Fruit fly (Drosophila melanogaster) whole organism, prepupa: ENCODE results near the gene Mrp4.
A peak's percentile ranks its signal among the peaks of the same experiment; 100 is the strongest.

ENCODE experiments used
- Blimp-1 ChIP-seq: fragments of 200-800 bp; sonication (Bioruptor generic); optimal IDR thresholded peaks from 3 replicates; lab custom pipeline; 2017; ENCODE audit warnings: missing biosample characterization, missing genetic modification characterization, mild to moderate bottlenecking, moderate library complexity, missing genetic modification reagents
- CG10631 ChIP-seq: fragments of 200-800 bp; sonication (Bioruptor generic); optimal IDR thresholded peaks from 2 replicates; lab custom pipeline; 2016; ENCODE audit warnings: missing biosample characterization, missing genetic modification characterization
- CG10669 ChIP-seq: fragments of 200-800 bp; sonication (Bioruptor generic); optimal IDR thresholded peaks from 3 replicates; lab custom pipeline; 2018; ENCODE audit warnings: missing biosample characterization, mild to moderate bottlenecking, missing genetic modification characterization, moderate library complexity
- CG11294 ChIP-seq: fragments of 200-800 bp; sonication (Bioruptor generic); IDR thresholded peaks from 2 replicates; pipeline ENCODE4 v1.3.6; 2022; ENCODE audit warnings: missing biosample characterization, missing genetic modification characterization
- CG11762 ChIP-seq: fragments of 200-800 bp; sonication (Bioruptor generic); optimal IDR thresholded peaks from 3 replicates; lab custom pipeline; 2016; ENCODE audit warnings: missing biosample characterization, missing genetic modification characterization; ENCODE audit not compliant: insufficient read depth
- CG11902 ChIP-seq: fragments of 200-800 bp; sonication (Bioruptor generic); optimal IDR thresholded peaks from 3 replicates; lab custom pipeline; 2016; ENCODE audit warnings: missing biosample characterization, missing genetic modification characterization
- CG15336 ChIP-seq: fragments of 200-800 bp; sonication (Bioruptor generic); IDR thresholded peaks from 2 replicates; pipeline ENCODE4 v1.3.6; 2022; ENCODE audit warnings: missing biosample characterization, missing genetic modification characterization
- CG1621 ChIP-seq: fragments of 200-800 bp; sonication (Bioruptor generic); optimal IDR thresholded peaks from 3 replicates; lab custom pipeline; 2018; ENCODE audit warnings: missing biosample characterization, mild to moderate bottlenecking, missing genetic modification characterization
- CG16779 ChIP-seq: fragments of 200-800 bp; sonication (Bioruptor generic); optimal IDR thresholded peaks from 3 replicates; lab custom pipeline; 2017; ENCODE audit warnings: missing biosample characterization, mild to moderate bottlenecking, missing genetic modification characterization
- CG32006 ChIP-seq: fragments of 200-800 bp; sonication (Bioruptor generic); optimal IDR thresholded peaks from 3 replicates; lab custom pipeline; 2017; ENCODE audit warnings: missing biosample characterization, mild to moderate bottlenecking, missing genetic modification characterization
- CG34406 ChIP-seq: fragments of 200-800 bp; sonication (Bioruptor generic); optimal IDR thresholded peaks from 3 replicates; lab custom pipeline; 2016; ENCODE audit warnings: missing biosample characterization, missing genetic modification characterization
- CG3919 ChIP-seq: fragments of 200-800 bp; sonication (Bioruptor generic); optimal IDR thresholded peaks from 3 replicates; lab custom pipeline; 2016; ENCODE audit warnings: missing biosample characterization, missing genetic modification characterization
- CG4318 ChIP-seq: fragments of 200-800 bp; sonication (Bioruptor generic); optimal IDR thresholded peaks from 3 replicates; lab custom pipeline; 2017; ENCODE audit warnings: missing biosample characterization, mild to moderate bottlenecking, missing genetic modification characterization
- CG6163 ChIP-seq: fragments of 200-800 bp; sonication (Bioruptor generic); IDR thresholded peaks from 3 replicates; pipeline ENCODE4 v1.3.6; 2022; ENCODE audit warnings: missing biosample characterization, missing genetic modification characterization
- CG6792 ChIP-seq: fragments of 200-800 bp; sonication (Bioruptor generic); optimal IDR thresholded peaks from 3 replicates; lab custom pipeline; 2016; ENCODE audit warnings: missing biosample characterization, missing genetic modification characterization
- CG6808 ChIP-seq: fragments of 200-800 bp; sonication (Bioruptor generic); optimal IDR thresholded peaks from 3 replicates; lab custom pipeline; 2017; ENCODE audit warnings: missing biosample characterization, missing genetic modification characterization, mild to moderate bottlenecking, moderate library complexity, missing genetic modification reagents
- CG7368 ChIP-seq: fragments of 200-800 bp; sonication (Bioruptor generic); optimal IDR thresholded peaks from 3 replicates; lab custom pipeline; 2016; ENCODE audit warnings: missing biosample characterization, missing genetic modification characterization
- CG8119 ChIP-seq: fragments of 200-800 bp; sonication (Bioruptor generic); IDR thresholded peaks from 3 replicates; pipeline ENCODE4 v1.3.6; 2022; ENCODE audit warnings: missing biosample characterization, missing genetic modification characterization
- CG8319 ChIP-seq: fragments of 200-800 bp; sonication (Bioruptor generic); optimal IDR thresholded peaks from 3 replicates; lab custom pipeline; 2016; ENCODE audit warnings: missing biosample characterization, missing genetic modification characterization
- CG8632 ChIP-seq: fragments of 200-800 bp; sonication (Bioruptor generic); optimal IDR thresholded peaks from 3 replicates; lab custom pipeline; 2016; ENCODE audit warnings: missing biosample characterization, missing genetic modification characterization
- Eip75B ChIP-seq: fragments of 200-800 bp; sonication (Bioruptor generic); optimal IDR thresholded peaks from 3 replicates; lab custom pipeline; 2016; ENCODE audit warnings: missing biosample characterization, missing genetic modification characterization
- Eip78C ChIP-seq: fragments of 200-800 bp; sonication (Bioruptor generic); peaks from one replicate; lab custom pipeline; 2016; ENCODE audit warnings: missing biosample characterization, missing genetic modification characterization
- Eip93F ChIP-seq: fragments of 200-800 bp; sonication (Bioruptor generic); optimal IDR thresholded peaks from 2 replicates; lab custom pipeline; 2016; ENCODE audit warnings: missing biosample characterization, mild to moderate bottlenecking, missing genetic modification characterization
- Ets21C ChIP-seq: fragments of 200-800 bp; sonication (Bioruptor generic); optimal IDR thresholded peaks from 3 replicates; lab custom pipeline; 2016; ENCODE audit warnings: missing biosample characterization, missing genetic modification characterization
- Ets96B ChIP-seq: fragments of 200-800 bp; optimal IDR thresholded peaks from 2 replicates; lab custom pipeline; 2019; ENCODE audit warnings: missing biosample characterization, mild to moderate bottlenecking, missing genetic modification characterization, moderate library complexity
- Gug ChIP-seq: fragments of 200-800 bp; sonication (Bioruptor generic); IDR thresholded peaks from 2 replicates; pipeline ENCODE4 v1.3.6; 2022; ENCODE audit warnings: missing biosample characterization, missing genetic modification characterization
- Hr38 ChIP-seq: sonication (Bioruptor generic); optimal IDR thresholded peaks from 2 replicates; lab custom pipeline; 2016; ENCODE audit warnings: missing biosample characterization, missing genetic modification characterization
- Hr39 ChIP-seq: fragments of 200-800 bp; sonication (Bioruptor generic); optimal IDR thresholded peaks from 2 replicates; lab custom pipeline; 2016; ENCODE audit warnings: missing biosample characterization, missing genetic modification characterization
- Hr4 ChIP-seq: fragments of 200-800 bp; sonication (Bioruptor generic); optimal IDR thresholded peaks from 3 replicates; lab custom pipeline; 2016; ENCODE audit warnings: missing biosample characterization, missing genetic modification characterization
- Lpt ChIP-seq: fragments of 200-800 bp; sonication (Bioruptor generic); optimal IDR thresholded peaks from 3 replicates; lab custom pipeline; 2016; ENCODE audit warnings: missing biosample characterization, missing genetic modification characterization
- Met ChIP-seq: fragments of 200-800 bp; sonication (Bioruptor generic); optimal IDR thresholded peaks from 3 replicates; lab custom pipeline; 2016; ENCODE audit warnings: missing biosample characterization, missing genetic modification characterization
- OdsH ChIP-seq: fragments of 200-800 bp; sonication (Bioruptor generic); optimal IDR thresholded peaks from 3 replicates; lab custom pipeline; 2016; ENCODE audit warnings: missing biosample characterization, missing genetic modification characterization
- Smox ChIP-seq: fragments of 200-800 bp; sonication (Bioruptor generic); optimal IDR thresholded peaks from 3 replicates; lab custom pipeline; 2016; ENCODE audit warnings: missing biosample characterization, missing genetic modification characterization
- Sox102F ChIP-seq: fragments of 200-800 bp; sonication (Bioruptor generic); optimal IDR thresholded peaks from 2 replicates; lab custom pipeline; 2016; ENCODE audit warnings: missing biosample characterization, mild to moderate bottlenecking, missing genetic modification characterization
- Sox14 ChIP-seq: fragments of 200-800 bp; sonication (Bioruptor generic); optimal IDR thresholded peaks from 3 replicates; lab custom pipeline; 2016; ENCODE audit warnings: missing biosample characterization, missing genetic modification characterization
- Sox15 ChIP-seq: fragments of 200-800 bp; sonication (Bioruptor generic); optimal IDR thresholded peaks from 3 replicates; lab custom pipeline; 2016; ENCODE audit warnings: missing biosample characterization, missing genetic modification characterization
- acj6 ChIP-seq: fragments of 200-800 bp; sonication (Bioruptor generic); optimal IDR thresholded peaks from 3 replicates; lab custom pipeline; 2016; ENCODE audit warnings: missing biosample characterization, missing genetic modification characterization
- cyc ChIP-seq: fragments of 200-800 bp; sonication (Bioruptor generic); optimal IDR thresholded peaks from 3 replicates; lab custom pipeline; 2016; ENCODE audit warnings: missing biosample characterization, missing genetic modification characterization
- dac ChIP-seq: fragments of 200-800 bp; sonication (Bioruptor generic); optimal IDR thresholded peaks from 2 replicates; lab custom pipeline; 2017; ENCODE audit warnings: missing biosample characterization, mild to moderate bottlenecking, missing genetic modification characterization
- dsx ChIP-seq: fragments of 200-800 bp; optimal IDR thresholded peaks from 3 replicates; lab custom pipeline; 2019; ENCODE audit warnings: missing biosample characterization, mild to moderate bottlenecking, missing genetic modification characterization, moderate library complexity; ENCODE audit not compliant: poor library complexity, severe bottlenecking
- eg ChIP-seq: fragments of 200-800 bp; sonication (Bioruptor generic); IDR thresholded peaks from 3 replicates; pipeline ENCODE4 v1.3.6; 2022; ENCODE audit warnings: missing biosample characterization, missing genetic modification characterization
- esn ChIP-seq: fragments of 200-800 bp; sonication (Bioruptor generic); optimal IDR thresholded peaks from 2 replicates; lab custom pipeline; 2016; ENCODE audit warnings: missing biosample characterization, mild to moderate bottlenecking, missing genetic modification characterization, moderate library complexity
- fd59A ChIP-seq: fragments of 200-800 bp; sonication (Bioruptor generic); optimal IDR thresholded peaks from 2 replicates; lab custom pipeline; 2017; ENCODE audit warnings: missing biosample characterization, mild to moderate bottlenecking, missing genetic modification characterization, missing genetic modification reagents
- fd85E ChIP-seq: fragments of 200-800 bp; sonication (Bioruptor generic); optimal IDR thresholded peaks from 3 replicates; lab custom pipeline; 2016; ENCODE audit warnings: missing biosample characterization, missing genetic modification characterization
- fkh ChIP-seq: fragments of 200-800 bp; sonication (Bioruptor generic); optimal IDR thresholded peaks from 3 replicates; lab custom pipeline; 2017; ENCODE audit warnings: missing biosample characterization, mild to moderate bottlenecking, missing genetic modification characterization, moderate library complexity
- lz ChIP-seq: fragments of 200-800 bp; sonication (Bioruptor generic); optimal IDR thresholded peaks from 3 replicates; lab custom pipeline; 2016; ENCODE audit warnings: missing biosample characterization, missing genetic modification characterization
- net ChIP-seq: fragments of 200-800 bp; sonication (Bioruptor generic); optimal IDR thresholded peaks from 3 replicates; lab custom pipeline; 2016; ENCODE audit warnings: missing biosample characterization, missing genetic modification characterization
- pdm3 ChIP-seq: fragments of 200-800 bp; sonication (Bioruptor generic); optimal IDR thresholded peaks from 3 replicates; lab custom pipeline; 2016; ENCODE audit warnings: missing biosample characterization, missing genetic modification characterization
- salr ChIP-seq, 2 experiments: fragments of 200-800 bp; sonication (Bioruptor generic); optimal IDR thresholded peaks; 3 replicates each; lab custom pipeline; 2016 to 2018; ENCODE audit warnings: missing biosample characterization in 2 of 2, missing genetic modification characterization in 2 of 2, mild to moderate bottlenecking in 1 of 2
- svp ChIP-seq: fragments of 200-800 bp; sonication (Bioruptor generic); peaks from one replicate; lab custom pipeline; 2016; ENCODE audit warnings: missing biosample characterization, missing genetic modification characterization
- topi ChIP-seq: fragments of 200-800 bp; sonication (Bioruptor generic); optimal IDR thresholded peaks from 3 replicates; lab custom pipeline; 2016; ENCODE audit warnings: missing biosample characterization, missing genetic modification characterization
- vri ChIP-seq: fragments of 200-800 bp; sonication (Bioruptor generic); optimal IDR thresholded peaks from 3 replicates; lab custom pipeline; 2016; ENCODE audit warnings: missing biosample characterization, mild to moderate bottlenecking, missing genetic modification characterization

Gene Mrp4

DNA sequence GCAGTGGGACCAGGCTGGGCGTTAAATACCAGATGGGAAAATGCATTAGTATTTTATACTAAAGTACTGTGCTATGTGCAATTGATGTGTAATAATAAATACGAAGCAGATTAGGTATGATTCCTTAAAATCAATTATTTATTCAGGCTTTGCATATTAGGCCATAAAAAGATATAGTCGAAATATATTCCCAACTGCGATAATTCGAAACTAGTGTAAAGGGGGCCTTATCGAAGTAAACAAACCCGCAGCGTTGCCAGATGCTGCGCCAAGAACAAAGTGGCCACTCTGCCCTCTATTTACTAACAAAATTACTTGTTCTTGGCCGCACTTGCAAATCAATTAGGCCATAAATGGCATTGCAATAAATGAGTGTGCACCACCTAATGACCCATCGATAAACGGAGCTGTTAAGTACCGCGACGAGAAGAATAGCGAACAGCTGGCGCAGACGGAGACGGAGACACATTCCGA, 11.5 kb upstream of the Mrp4 start, which contains the start of gene CG10898:
TSS of gene CG10898 (plus strand) at position 285 of the 474 bp plus-strand sequence.
- TF ChIP-seq CG10631 (peak; percentile 78), Eip78C (GFP tag; lab: Kevin White, UChicago) (peak; percentile 90), CG7368 (peak; percentile 69), CG6808 (GFP tag; lab: Kevin White, UChicago) (peak; percentile 58), eg (peak; percentile 90), Hr39 (GFP tag; lab: Kevin White, UChicago) (peak; percentile 86), CG6163 (GFP tag; lab: Robert Waterston, UW) (peak; percentile 84), salr (GFP tag; optimal IDR thresholded peaks at IDR 0.05; lab: Kevin White, UChicago) (peak; percentile 39 to 47), CG32006 (peak; percentile 72), fkh (GFP tag; lab: Kevin White, UChicago) (peak; percentile 99), Smox (GFP tag; lab: Kevin White, UChicago) (peak; percentile 68), CG15336 (GFP tag; lab: Robert Waterston, UW) (peak; percentile 59), CG8119 (GFP tag; lab: Robert Waterston, UW) (peak; percentile 80), acj6 (peak; percentile 76), Met (GFP tag; lab: Kevin White, UChicago) (peak; percentile 65), CG11294 (GFP tag; lab: Robert Waterston, UW) (peak; percentile 78), Sox14 (GFP tag; lab: Kevin White, UChicago) (peak; percentile 82), Ets96B (tag; lab: Kevin White, UChicago) (peak; percentile 69), svp (GFP tag; lab: Kevin White, UChicago) (peak; percentile 86), cyc (peak; percentile 84), Eip75B (GFP tag; lab: Kevin White, UChicago) (peak; percentile 74), CG8632 (peak; percentile 51), CG11762 (GFP tag; lab: Kevin White, UChicago) (peak; percentile 54), fd59A (peak; percentile 28), dsx (GFP tag; lab: Kevin White, UChicago) (peak; percentile 44), Lpt (GFP tag; lab: Kevin White, UChicago) (peak; percentile 59), CG34406 (GFP tag; lab: Kevin White, UChicago) (peak; percentile 58), CG10669 (GFP tag; lab: Kevin White, UChicago) (peak; percentile 62), CG16779 (tag; lab: Kevin White, UChicago) (no peak), Hr38 (peak; percentile 42), OdsH (GFP tag; lab: Kevin White, UChicago) (peak; percentile 73), topi (GFP tag; lab: Kevin White, UChicago) (peak; percentile 76), pdm3 (GFP tag; lab: Kevin White, UChicago) (peak; percentile 86), CG1621 (tag; lab: Kevin White, UChicago) (peak; percentile 45), Blimp-1 (peak; percentile 22), vri (peak; percentile 31), Eip93F (GFP tag; lab: Kevin White, UChicago) (no peak), esn (GFP tag; lab: Kevin White, UChicago) (peak; percentile 80), fd85E (GFP tag; lab: Kevin White, UChicago) (no peak), Sox15 (GFP tag; lab: Kevin White, UChicago) (peak; percentile 71), CG6792 (GFP tag; lab: Kevin White, UChicago) (peak; percentile 59), CG11902 (GFP tag; lab: Kevin White, UChicago) (peak; percentile 68), Gug (GFP tag; lab: Robert Waterston, UW) (peak; percentile 72), lz (GFP tag; lab: Kevin White, UChicago) (peak; percentile 82), CG8319 (GFP tag; lab: Kevin White, UChicago) (peak; percentile 70), Hr4 (GFP tag; lab: Kevin White, UChicago) (peak; percentile 86), CG3919 (GFP tag; lab: Kevin White, UChicago) (peak; percentile 77), dac (peak; percentile 52), CG4318 (peak; percentile 46), Sox102F (GFP tag; lab: Kevin White, UChicago) (peak; percentile 59), net (GFP tag; lab: Kevin White, UChicago) (peak; percentile 61), Ets21C (peak; percentile 79)
